Worm (Caenorhabditis elegans) whole organism, L4 larva: Measurements from ENCODE around the gene mig-21.

Experiments used
- ama-1 ChIP-seq: fragments of 150-350 bp; optimal IDR thresholded peaks from 2 replicates; lab custom pipeline; 2014; ENCODE audit warnings: inconsistent platforms, mixed read lengths
- ceh-82 ChIP-seq: sonication (generic microtip); optimal IDR thresholded peaks from 2 replicates; lab custom pipeline; 2017; ENCODE audit warnings: missing biosample characterization, missing genetic modification characterization
- daf-12 ChIP-seq: fragments of 150-350 bp; optimal IDR thresholded peaks from 2 replicates; lab custom pipeline; 2014; ENCODE audit warnings: missing biosample characterization, missing genetic modification reagents, missing genetic modification characterization
- dmd-9 ChIP-seq: fragments of 200-800 bp; sonication (Bioruptor generic); IDR thresholded peaks from 2 replicates; pipeline ENCODE4 v1.3.6; 2022; ENCODE audit warnings: missing genetic modification reagents, missing genetic modification characterization, missing compliant biosample characterization
- dpl-1 ChIP-seq: fragments of 150-350 bp; optimal IDR thresholded peaks from 2 replicates; lab custom pipeline; 2014; ENCODE audit warnings: missing biosample characterization, missing genetic modification reagents, missing genetic modification characterization
- fos-1 ChIP-seq: fragments of 150-350 bp; optimal IDR thresholded peaks from 2 replicates; lab custom pipeline; 2014; ENCODE audit warnings: missing biosample characterization, missing genetic modification characterization
- lin-29 ChIP-seq: fragments of 200-800 bp; sonication (Bioruptor generic); IDR thresholded peaks from 2 replicates; pipeline ENCODE4 v1.3.6; 2022; ENCODE audit warnings: missing genetic modification reagents, missing genetic modification characterization, missing compliant biosample characterization
- mep-1 ChIP-seq: fragments of 150-350 bp; sonication (generic microtip); optimal IDR thresholded peaks from 3 replicates; lab custom pipeline; 2014; ENCODE audit warnings: missing biosample characterization, missing genetic modification characterization
- nhr-237 ChIP-seq: sonication (generic microtip); optimal IDR thresholded peaks from 2 replicates; lab custom pipeline; 2017; ENCODE audit warnings: missing biosample characterization, missing genetic modification characterization
- skn-1 ChIP-seq: fragments of 150-350 bp; optimal IDR thresholded peaks from 2 replicates; lab custom pipeline; 2014; ENCODE audit warnings: missing biosample characterization, missing genetic modification characterization
- tra-1 ChIP-seq: fragments of 200-800 bp; sonication (Bioruptor generic); IDR thresholded peaks from 2 replicates; pipeline ENCODE4 v1.3.6; 2022; ENCODE audit warnings: missing genetic modification reagents, missing genetic modification characterization, missing compliant biosample characterization
- unc-62 ChIP-seq, 3 experiments: fragments of 150-350 bp in 1 of 3; sonication (generic microtip); optimal IDR thresholded peaks in 2 of 3; peaks in 1 of 3; 1 replicate in 1 of 3; 2 replicates in 2 of 3; lab custom pipeline; 2014 to 2017; ENCODE audit warnings: missing biosample characterization in 3 of 3, missing genetic modification characterization in 3 of 3, missing genetic modification reagents in 3 of 3, missing genotype in 1 of 3
- ztf-7 ChIP-seq: fragments of 150-350 bp; optimal IDR thresholded peaks from 2 replicates; lab custom pipeline; 2014; ENCODE audit warnings: missing biosample characterization, missing genetic modification characterization

ce11 chrIII:5839147-5839546, 39.0 kb downstream of the mig-21 start:
- TF ChIP-seq ceh-82 (tag; lab: Kevin White, UChicago): no peak
- no peak for TF ChIP-seq skn-1 (tag; lab: Kevin White, UChicago)
- TF ChIP-seq mep-1 (tag; lab: Kevin White, UChicago): no peak
- TF ChIP-seq daf-12 (tag; lab: Kevin White, UChicago): no peak
- no peak for TF ChIP-seq unc-62 (GFP tag; optimal IDR thresholded peaks at IDR 0.05 in 1 of 2; lab: Kevin White, UChicago)
- TF ChIP-seq unc-62 (tag; optimal IDR thresholded peaks at IDR 0.05; lab: Kevin White, UChicago): no peak
- TF ChIP-seq ztf-7: no peak
- TF ChIP-seq ama-1 (lab: Kevin White, UChicago): no peak
- TF ChIP-seq nhr-237 (tag; lab: Kevin White, UChicago): no peak
- TF ChIP-seq tra-1 (GFP tag; lab: Robert Waterston, UW): no peak
- no peak for TF ChIP-seq dmd-9 (GFP tag; lab: Robert Waterston, UW)
- no peak for TF ChIP-seq dpl-1 (GFP tag; lab: Kevin White, UChicago)
- TF ChIP-seq lin-29 (GFP tag; lab: Robert Waterston, UW): no peak
- TF ChIP-seq fos-1 (tag; lab: Kevin White, UChicago): no peak
